Fruit fly (Drosophila melanogaster) whole organism, embryonic: Measurements from ENCODE around the gene CG6569.

Experiments
- ATbp ChIP-seq: fragments of 200-800 bp; sonication (Bioruptor generic); optimal IDR thresholded peaks from 2 replicates; lab custom pipeline; 2017; ENCODE audit warnings: missing biosample characterization, mild to moderate bottlenecking, missing genetic modification characterization, missing genetic modification reagents
- Aef1 ChIP-seq: fragments of 200-800 bp; sonication (Bioruptor generic); IDR thresholded peaks from 3 replicates; pipeline ENCODE4 v1.3.6; 2022; ENCODE audit warnings: missing biosample characterization, missing genetic modification characterization
- CG10147 ChIP-seq: fragments of 200-800 bp; sonication (Bioruptor generic); optimal IDR thresholded peaks from 2 replicates; lab custom pipeline; 2019; ENCODE audit warnings: missing biosample characterization, mild to moderate bottlenecking, missing genetic modification characterization, moderate library complexity
- CG11247 ChIP-seq: fragments of 200-800 bp; sonication (Bioruptor generic); IDR thresholded peaks from 2 replicates; pipeline ENCODE4 v1.3.6; 2022; ENCODE audit warnings: missing biosample characterization, missing genetic modification characterization
- CG12299 ChIP-seq: fragments of 200-800 bp; sonication (Bioruptor generic); optimal IDR thresholded peaks from 2 replicates; lab custom pipeline; 2018; ENCODE audit warnings: missing biosample characterization, mild to moderate bottlenecking, missing genetic modification characterization
- CG15514 ChIP-seq: fragments of 200-800 bp; sonication (Bioruptor generic); optimal IDR thresholded peaks from 3 replicates; lab custom pipeline; 2017; ENCODE audit warnings: missing biosample characterization, missing genetic modification characterization, mild to moderate bottlenecking, moderate library complexity, missing genetic modification reagents
- CG15696 ChIP-seq: fragments of 200-800 bp; sonication (Bioruptor generic); optimal IDR thresholded peaks from 2 replicates; lab custom pipeline; 2019; ENCODE audit warnings: missing biosample characterization, mild to moderate bottlenecking, missing genetic modification characterization, moderate library complexity
- CG17328 ChIP-seq: fragments of 200-800 bp; sonication (Bioruptor generic); IDR thresholded peaks from 2 replicates; pipeline ENCODE4 v1.3.6; 2022; ENCODE audit warnings: missing biosample characterization, missing genetic modification characterization
- CG17361 ChIP-seq: fragments of 200-800 bp; sonication (Bioruptor generic); IDR thresholded peaks from 3 replicates; pipeline ENCODE4 v1.3.6; 2022; ENCODE audit warnings: missing biosample characterization, missing genetic modification characterization
- CG17612 ChIP-seq: fragments of 200-800 bp; sonication (Bioruptor generic); IDR thresholded peaks from 2 replicates; pipeline ENCODE4 v1.3.6; 2022; ENCODE audit warnings: missing biosample characterization, missing genetic modification characterization
- CG17829 ChIP-seq: fragments of 200-800 bp; optimal IDR thresholded peaks from 2 replicates; lab custom pipeline; 2019; ENCODE audit warnings: missing biosample characterization, mild to moderate bottlenecking, missing genetic modification characterization, moderate library complexity
- CG31441 ChIP-seq: fragments of 200-800 bp; sonication (Bioruptor generic); IDR thresholded peaks from 2 replicates; pipeline ENCODE4 v1.3.6; 2022; ENCODE audit warnings: missing biosample characterization, missing genetic modification characterization
- CG3407 ChIP-seq: fragments of 200-800 bp; sonication (Bioruptor generic); optimal IDR thresholded peaks from 2 replicates; lab custom pipeline; 2018; ENCODE audit warnings: missing biosample characterization, mild to moderate bottlenecking, missing genetic modification characterization
- CG34376 ChIP-seq: fragments of 200-800 bp; sonication (Bioruptor generic); optimal IDR thresholded peaks from 2 replicates; lab custom pipeline; 2018; ENCODE audit warnings: missing biosample characterization, mild to moderate bottlenecking, missing genetic modification characterization
- CG7357 ChIP-seq: fragments of 200-800 bp; sonication (Bioruptor generic); IDR thresholded peaks from 3 replicates; pipeline ENCODE4 v1.3.6; 2022; ENCODE audit warnings: missing biosample characterization, missing genetic modification characterization
- CG8359 ChIP-seq: fragments of 200-800 bp; sonication (Bioruptor generic); optimal IDR thresholded peaks from 2 replicates; lab custom pipeline; 2017; ENCODE audit warnings: missing biosample characterization, mild to moderate bottlenecking, missing genetic modification characterization, borderline replicate concordance
- CG9437 ChIP-seq: fragments of 200-800 bp; sonication (Bioruptor generic); optimal IDR thresholded peaks from 2 replicates; lab custom pipeline; 2018; ENCODE audit warnings: missing biosample characterization, mild to moderate bottlenecking, missing genetic modification characterization
- CG9727 ChIP-seq: fragments of 200-800 bp; sonication (Bioruptor generic); optimal IDR thresholded peaks from 3 replicates; lab custom pipeline; 2017; ENCODE audit warnings: missing biosample characterization, mild to moderate bottlenecking, missing genetic modification characterization
- CG9876 ChIP-seq: fragments of 200-800 bp; sonication (Bioruptor generic); optimal IDR thresholded peaks from 2 replicates; lab custom pipeline; 2016; ENCODE audit warnings: missing biosample characterization, missing genetic modification characterization
- Chrac-16 ChIP-seq: fragments of 200-800 bp; sonication (Bioruptor generic); optimal IDR thresholded peaks from 3 replicates; lab custom pipeline; 2016; ENCODE audit warnings: missing biosample characterization, missing genetic modification characterization
- Dp ChIP-seq: fragments of 200-800 bp; sonication (Bioruptor generic); optimal IDR thresholded peaks from 2 replicates; lab custom pipeline; 2018; ENCODE audit warnings: missing biosample characterization, mild to moderate bottlenecking, missing genetic modification characterization, moderate library complexity
- Drgx ChIP-seq: fragments of 200-800 bp; sonication (Bioruptor generic); IDR thresholded peaks from 2 replicates; pipeline ENCODE4 v1.3.6; 2022; ENCODE audit warnings: missing biosample characterization, missing genetic modification characterization
- Gug ChIP-seq: fragments of 200-800 bp; sonication (Bioruptor generic); IDR thresholded peaks from 4 replicates; pipeline ENCODE4 v1.3.6; 2022; ENCODE audit warnings: missing biosample characterization, missing genetic modification characterization
- HmgD ChIP-seq: fragments of 200-800 bp; sonication (Bioruptor generic); optimal IDR thresholded peaks from 3 replicates; lab custom pipeline; 2016; ENCODE audit warnings: missing biosample characterization, missing genetic modification characterization
- Ptx1 ChIP-seq: fragments of 200-800 bp; sonication (Bioruptor generic); IDR thresholded peaks from 2 replicates; pipeline ENCODE4 v1.3.6; 2022; ENCODE audit warnings: missing biosample characterization, missing genetic modification characterization
- Sox100B ChIP-seq: fragments of 200-800 bp; sonication (Bioruptor generic); optimal IDR thresholded peaks from 3 replicates; lab custom pipeline; 2018; ENCODE audit warnings: missing biosample characterization, mild to moderate bottlenecking, missing genetic modification characterization
- Stat92E ChIP-seq, 3 experiments: fragments of >200 bp in 2 of 3; fragments of 200-800 bp in 1 of 3; sonication (Bioruptor generic) in 1 of 3; optimal IDR thresholded peaks; 2 replicates each; lab custom pipeline; 2017 to 2019; ENCODE audit warnings: missing biosample characterization in 3 of 3, missing genetic modification characterization in 3 of 3, mild to moderate bottlenecking in 1 of 3, moderate library complexity in 1 of 3
- Usf ChIP-seq: fragments of 200-800 bp; sonication (Bioruptor generic); optimal IDR thresholded peaks from 2 replicates; lab custom pipeline; 2017; ENCODE audit warnings: missing genotype, missing biosample characterization, missing genetic modification characterization
- ara ChIP-seq: fragments of 200-800 bp; sonication (Bioruptor generic); IDR thresholded peaks from 2 replicates; pipeline ENCODE4 v1.3.6; 2022; ENCODE audit warnings: missing biosample characterization, missing genetic modification characterization
- ash1 ChIP-seq: fragments of 200-800 bp; sonication (Bioruptor generic); optimal IDR thresholded peaks from 2 replicates; lab custom pipeline; 2018; ENCODE audit warnings: missing biosample characterization, mild to moderate bottlenecking, missing genetic modification characterization
- cad ChIP-seq: fragments of >200 bp; optimal IDR thresholded peaks from 2 replicates; lab custom pipeline; 2017; ENCODE audit warnings: missing biosample characterization, missing genetic modification characterization
- chn ChIP-seq: fragments of 200-800 bp; sonication (Bioruptor generic); optimal IDR thresholded peaks from 2 replicates; lab custom pipeline; 2016; ENCODE audit warnings: missing biosample characterization, missing genetic modification characterization
- crol ChIP-seq: fragments of 200-800 bp; sonication (Bioruptor generic); IDR thresholded peaks from 2 replicates; pipeline ENCODE4 v1.3.6; 2022; ENCODE audit warnings: missing biosample characterization, missing genetic modification characterization
- cwo ChIP-seq: fragments of 200-800 bp; sonication (Bioruptor generic); optimal IDR thresholded peaks from 3 replicates; lab custom pipeline; 2017; ENCODE audit warnings: missing biosample characterization, missing genetic modification characterization, mild to moderate bottlenecking, moderate library complexity, missing genetic modification reagents
- dmrt11E ChIP-seq: fragments of 200-800 bp; sonication (Bioruptor generic); optimal IDR thresholded peaks from 3 replicates; lab custom pipeline; 2018; ENCODE audit warnings: missing biosample characterization, mild to moderate bottlenecking, missing genetic modification characterization, moderate library complexity
- dysf ChIP-seq: fragments of 200-800 bp; sonication (Bioruptor generic); IDR thresholded peaks from 3 replicates; pipeline ENCODE4 v1.3.6; 2022; ENCODE audit warnings: missing biosample characterization, missing genetic modification characterization
- lab ChIP-seq: fragments of 200-800 bp; sonication (Bioruptor generic); optimal IDR thresholded peaks from 3 replicates; lab custom pipeline; 2017; ENCODE audit warnings: missing biosample characterization, missing genetic modification characterization, mild to moderate bottlenecking, moderate library complexity, missing genetic modification reagents
- lola ChIP-seq, 3 experiments: fragments of >200 bp in 2 of 3; fragments of 200-800 bp in 1 of 3; sonication (Bioruptor generic) in 1 of 3; optimal IDR thresholded peaks; 2 replicates each; lab custom pipeline; 2017 to 2019; ENCODE audit warnings: missing biosample characterization in 3 of 3, missing genetic modification characterization in 3 of 3, mild to moderate bottlenecking in 1 of 3, moderate library complexity in 1 of 3
- nmo ChIP-seq: fragments of 200-800 bp; sonication (Bioruptor generic); optimal IDR thresholded peaks from 2 replicates; lab custom pipeline; 2018; ENCODE audit warnings: missing biosample characterization, mild to moderate bottlenecking, missing genetic modification characterization, moderate library complexity
- pnt ChIP-seq: fragments of 200-800 bp; sonication (Bioruptor generic); optimal IDR thresholded peaks from 3 replicates; lab custom pipeline; 2016; ENCODE audit warnings: missing biosample characterization, missing genetic modification characterization
- prd ChIP-seq, 3 experiments: fragments of >200 bp in 2 of 3; fragments of 200-800 bp in 1 of 3; sonication (Bioruptor generic) in 1 of 3; optimal IDR thresholded peaks in 2 of 3; IDR thresholded peaks in 1 of 3; 2 replicates in 2 of 3; 3 replicates in 1 of 3; pipeline versions ENCODE4 v1.3.6 to Lab custom; 2017 to 2022; ENCODE audit warnings: missing biosample characterization in 1 of 3, missing genetic modification characterization in 1 of 3
- pros ChIP-seq: fragments of 200-800 bp; sonication (Bioruptor generic); optimal IDR thresholded peaks from 3 replicates; lab custom pipeline; 2019; ENCODE audit warnings: missing biosample characterization, mild to moderate bottlenecking, missing genetic modification characterization, moderate library complexity
- pzg ChIP-seq: fragments of 200-800 bp; sonication (Bioruptor generic); optimal IDR thresholded peaks from 3 replicates; lab custom pipeline; 2018; ENCODE audit warnings: missing biosample characterization, mild to moderate bottlenecking, missing genetic modification characterization, moderate library complexity
- so ChIP-seq: fragments of 200-800 bp; sonication (Bioruptor generic); IDR thresholded peaks from 3 replicates; pipeline ENCODE4 v1.3.6; 2022; ENCODE audit warnings: missing biosample characterization, missing genetic modification characterization
- sug ChIP-seq: fragments of 200-800 bp; optimal IDR thresholded peaks from 2 replicates; lab custom pipeline; 2019; ENCODE audit warnings: missing biosample characterization, mild to moderate bottlenecking, missing genetic modification characterization, moderate library complexity
- tll ChIP-seq, 2 experiments: fragments of 200-800 bp in 1 of 2; fragments of >200 bp in 1 of 2; sonication (Bioruptor generic) in 1 of 2; optimal IDR thresholded peaks; 2 replicates each; lab custom pipeline; 2017 to 2019; ENCODE audit warnings: missing biosample characterization in 2 of 2, missing genetic modification characterization in 2 of 2, mild to moderate bottlenecking in 1 of 2, moderate library complexity in 1 of 2
- zf30C ChIP-seq: fragments of 200-800 bp; sonication (Bioruptor generic); optimal IDR thresholded peaks from 3 replicates; lab custom pipeline; 2018; ENCODE audit warnings: missing biosample characterization, mild to moderate bottlenecking, missing genetic modification characterization

The CG6569 gene

DNA sequence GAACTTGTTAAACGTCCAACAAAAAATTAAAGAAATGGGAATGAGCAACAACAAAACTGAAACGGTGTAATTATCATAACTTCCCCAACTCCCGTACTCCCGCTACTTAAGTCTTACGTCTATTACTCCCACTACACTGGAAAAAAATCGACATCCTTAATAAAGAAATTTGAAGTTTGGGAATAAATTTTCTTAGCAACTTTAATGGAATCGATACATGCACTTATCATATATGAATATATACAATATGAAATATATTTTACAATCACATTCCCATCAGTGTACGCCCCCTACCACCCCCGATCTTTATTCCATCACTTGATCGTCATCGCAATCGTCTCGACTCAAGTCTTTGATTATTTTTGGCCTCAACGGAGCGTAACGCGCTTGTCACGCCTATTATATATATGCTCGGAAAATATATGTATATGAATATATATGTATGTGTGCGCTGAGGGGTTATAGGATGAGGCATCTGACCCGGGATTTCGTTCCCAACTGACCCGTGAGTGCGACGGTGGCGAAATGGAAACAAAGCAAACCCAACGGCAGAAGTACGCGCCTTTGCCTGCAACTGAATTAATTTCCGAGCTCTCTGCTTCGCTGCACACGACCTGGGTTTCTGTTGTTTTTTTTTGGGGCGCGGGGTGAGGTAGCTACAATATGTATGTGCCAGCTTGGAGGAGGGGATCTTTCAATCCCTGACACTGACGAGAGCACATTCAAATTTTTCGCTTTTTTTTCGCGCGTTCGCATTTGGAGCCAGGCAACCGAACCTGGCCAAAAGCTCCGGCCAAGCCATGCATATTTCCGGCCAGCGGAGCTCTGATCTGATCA is 33.3 kb downstream of the CG6569 start (continued):
- TF ChIP-seq Ptx1 (GFP tag; lab: Robert Waterston, UW) (0 out of 2 replicates have a peak, but pooled peaks have one; percentile 20), CG17612 (GFP tag; lab: Robert Waterston, UW) (no peak), CG9876 (no peak), CG17361 (GFP tag; lab: Robert Waterston, UW) (peak; percentile 58; the same call in 2 of the 3 replicates), zf30C (GFP tag; lab: Kevin White, UChicago) (no peak), CG17829 (peak; percentile 70), CG17328 (0 out of 2 replicates have a peak, but pooled peaks have one; percentile 26), CG9437 (GFP tag; lab: Kevin White, UChicago) (peak; percentile 16), pnt (GFP tag; lab: Kevin White, UChicago) (no peak), Dp (GFP tag; lab: Kevin White, UChicago) (no peak), tll (GFP tag; optimal IDR thresholded peaks at IDR 0.05; lab: Kevin White, UChicago) (no peak), pzg (GFP tag; lab: Kevin White, UChicago) (no peak), CG9727 (GFP tag; lab: Kevin White, UChicago) (peak; percentile 36), cwo (GFP tag; lab: Kevin White, UChicago) (no peak), HmgD (GFP tag; lab: Kevin White, UChicago) (no peak), cad (GFP tag; lab: Kevin White, UChicago) (no peak), crol (GFP tag; lab: Robert Waterston, UW) (peak; percentile 59), CG12299 (tag; lab: Kevin White, UChicago) (no peak), ATbp (GFP tag; lab: Kevin White, UChicago) (peak; percentile 44), ash1 (GFP tag; lab: Kevin White, UChicago) (no peak), CG11247 (GFP tag; lab: Robert Waterston, UW) (no peak), CG3407 (GFP tag; lab: Kevin White, UChicago) (peak; percentile 39), CG10147 (GFP tag; lab: Kevin White, UChicago) (no peak), dysf (0 out of 3 replicates have a peak, but pooled peaks have one; percentile 40), nmo (GFP tag; lab: Kevin White, UChicago) (peak; percentile 59), CG7357 (0 out of 3 replicates have a peak, but pooled peaks have one; percentile 8), Stat92E (GFP tag; optimal IDR thresholded peaks at IDR 0.05; lab: Kevin White, UChicago) (no peak), prd (optimal IDR thresholded peaks at IDR 0.05; lab: Kevin White, UChicago) (no peak), prd (GFP tag; IDR thresholded peaks at IDR 0.05; lab: Robert Waterston, UW) (peak; percentile 16; the same call in 1 of the 3 replicates), chn (GFP tag; lab: Kevin White, UChicago) (no peak), CG15696 (tag; lab: Kevin White, UChicago) (no peak), so (GFP tag; lab: Robert Waterston, UW) (no peak), Drgx (0 out of 2 replicates have a peak, but pooled peaks have one; percentile 5), Aef1 (GFP tag; lab: Robert Waterston, UW) (no peak), pros (GFP tag; lab: Kevin White, UChicago) (peak; percentile 77), Gug (no peak), lab (peak; percentile 10), Usf (GFP tag; lab: Kevin White, UChicago) (peak; percentile 14), CG34376 (GFP tag; lab: Kevin White, UChicago) (no peak), ara (GFP tag; lab: Robert Waterston, UW) (no peak), CG15514 (GFP tag; lab: Kevin White, UChicago) (no peak), sug (tag; lab: Kevin White, UChicago) (no peak), lola (GFP tag; optimal IDR thresholded peaks at IDR 0.05; lab: Kevin White, UChicago) (peak in 1 of 3 experiments; percentile 77), CG8359 (GFP tag; lab: Kevin White, UChicago) (no peak), CG31441 (GFP tag; lab: Robert Waterston, UW) (peak; percentile 63), Chrac-16 (GFP tag; lab: Kevin White, UChicago) (peak; percentile 33), Sox100B (peak; percentile 25), dmrt11E (tag; lab: Kevin White, UChicago) (peak; percentile 83)
